Worm (Caenorhabditis elegans) whole organism, L2 larva: ENCODE measurements around the gene lgc-8.

Experiments used
- C34F6.9 ChIP-seq: fragments of 150-350 bp; optimal IDR thresholded peaks from 2 replicates; lab custom pipeline; 2014; ENCODE audit warnings: missing biosample characterization, missing genetic modification characterization
- F13H6.1 ChIP-seq: sonication (generic microtip); optimal IDR thresholded peaks from 2 replicates; lab custom pipeline; 2016; ENCODE audit warnings: missing genetic modification characterization, missing compliant biosample characterization
- R02D3.7 ChIP-seq: fragments of 150-350 bp; optimal IDR thresholded peaks from 2 replicates; lab custom pipeline; 2014; ENCODE audit warnings: missing biosample characterization, missing genetic modification characterization
- alr-1 ChIP-seq: fragments of 150-350 bp; optimal IDR thresholded peaks from 2 replicates; lab custom pipeline; 2014; ENCODE audit warnings: missing biosample characterization, missing genetic modification characterization
- aly-2 ChIP-seq: fragments of 150-350 bp; optimal IDR thresholded peaks from 2 replicates; lab custom pipeline; 2014; ENCODE audit warnings: missing biosample characterization, missing genetic modification characterization
- blmp-1 ChIP-seq: sonication (generic microtip); optimal IDR thresholded peaks from 2 replicates; lab custom pipeline; 2017; ENCODE audit warnings: missing genetic modification characterization, mild to moderate bottlenecking, missing compliant biosample characterization, antibody characterized with exemption, moderate library complexity; ENCODE audit not compliant: insufficient read depth
- ceh-16 ChIP-seq: fragments of 150-350 bp; optimal IDR thresholded peaks from 2 replicates; lab custom pipeline; 2014; ENCODE audit warnings: missing biosample characterization, missing genetic modification characterization
- dmd-4 ChIP-seq: sonication (generic microtip); optimal IDR thresholded peaks from 2 replicates; lab custom pipeline; 2017; ENCODE audit warnings: missing biosample characterization, missing genetic modification characterization
- egl-27 ChIP-seq: sonication (generic microtip); optimal IDR thresholded peaks from 3 replicates; lab custom pipeline; 2017; ENCODE audit warnings: missing biosample characterization, missing genetic modification reagents, missing genetic modification characterization
- elt-1 ChIP-seq: fragments of 150-350 bp; optimal IDR thresholded peaks from 2 replicates; lab custom pipeline; 2014; ENCODE audit warnings: missing biosample characterization, missing genetic modification characterization
- elt-3 ChIP-seq: sonication (generic microtip); optimal IDR thresholded peaks from 2 replicates; lab custom pipeline; 2017; ENCODE audit warnings: missing biosample characterization, missing genetic modification characterization
- fos-1 ChIP-seq: fragments of 150-350 bp; optimal IDR thresholded peaks from 2 replicates; lab custom pipeline; 2014; ENCODE audit warnings: missing biosample characterization, missing genetic modification characterization
- gmeb-1 ChIP-seq: fragments of 150-350 bp; optimal IDR thresholded peaks from 2 replicates; lab custom pipeline; 2014; ENCODE audit warnings: missing biosample characterization, missing genetic modification characterization
- lin-11 ChIP-seq: fragments of 150-350 bp; sonication (generic microtip); optimal IDR thresholded peaks from 2 replicates; lab custom pipeline; 2014; ENCODE audit warnings: missing biosample characterization, missing genetic modification characterization, inconsistent platforms, mixed read lengths
- lin-13 ChIP-seq: fragments of 150-350 bp; optimal IDR thresholded peaks from 2 replicates; lab custom pipeline; 2014; ENCODE audit warnings: missing biosample characterization, missing genetic modification reagents, missing genetic modification characterization
- lin-39 ChIP-seq: fragments of 150-350 bp; optimal IDR thresholded peaks from 2 replicates; lab custom pipeline; 2014; ENCODE audit warnings: missing biosample characterization, missing genetic modification reagents, missing genetic modification characterization
- mab-5 ChIP-seq: fragments of 150-350 bp; optimal IDR thresholded peaks from 2 replicates; lab custom pipeline; 2014; ENCODE audit warnings: missing biosample characterization, missing genetic modification characterization
- nhr-10 ChIP-seq: sonication (generic microtip); optimal IDR thresholded peaks from 2 replicates; lab custom pipeline; 2017; ENCODE audit warnings: missing biosample characterization, missing genetic modification characterization
- nhr-11 ChIP-seq: fragments of 150-350 bp; optimal IDR thresholded peaks from 2 replicates; lab custom pipeline; 2014; ENCODE audit warnings: missing biosample characterization, missing genetic modification characterization
- nhr-12 ChIP-seq: fragments of 150-350 bp; optimal IDR thresholded peaks from 2 replicates; lab custom pipeline; 2014; ENCODE audit warnings: missing biosample characterization, missing genetic modification characterization
- nhr-129 ChIP-seq: fragments of 150-350 bp; optimal IDR thresholded peaks from 2 replicates; lab custom pipeline; 2014; ENCODE audit warnings: missing biosample characterization, missing genetic modification characterization
- nhr-23 ChIP-seq: fragments of 150-350 bp; optimal IDR thresholded peaks from 2 replicates; lab custom pipeline; 2014; ENCODE audit warnings: missing biosample characterization, missing genetic modification reagents, missing genetic modification characterization
- nhr-6 ChIP-seq: fragments of 150-350 bp; optimal IDR thresholded peaks from 2 replicates; lab custom pipeline; 2014; ENCODE audit warnings: missing biosample characterization, missing genetic modification characterization
- nhr-77 ChIP-seq: fragments of 150-350 bp; optimal IDR thresholded peaks from 2 replicates; lab custom pipeline; 2014; ENCODE audit warnings: missing biosample characterization, missing genetic modification characterization
- peb-1 ChIP-seq: fragments of 150-350 bp; optimal IDR thresholded peaks from 2 replicates; lab custom pipeline; 2014; ENCODE audit warnings: missing biosample characterization, missing genetic modification characterization
- sem-4 ChIP-seq: fragments of 150-350 bp; optimal IDR thresholded peaks from 2 replicates; lab custom pipeline; 2014; ENCODE audit warnings: missing biosample characterization, missing genetic modification reagents, missing genetic modification characterization
- skn-1 ChIP-seq: sonication (generic microtip); optimal IDR thresholded peaks from 2 replicates; lab custom pipeline; 2017; ENCODE audit warnings: missing biosample characterization, missing genetic modification characterization
- sma-3 ChIP-seq: sonication (generic microtip); optimal IDR thresholded peaks from 2 replicates; lab custom pipeline; 2016; ENCODE audit warnings: missing genetic modification reagents, missing genetic modification characterization, missing compliant biosample characterization
- sma-9 ChIP-seq, 2 experiments: fragments of 150-350 bp in 1 of 2; sonication (generic microtip) in 1 of 2; optimal IDR thresholded peaks; 2 replicates each; lab custom pipeline; 2014 to 2016; ENCODE audit warnings: missing genetic modification characterization in 2 of 2, mild to moderate bottlenecking in 1 of 2, missing biosample characterization in 1 of 2, missing compliant biosample characterization in 1 of 2, missing genetic modification reagents in 1 of 2, moderate library complexity in 1 of 2
- snpc-4 ChIP-seq: fragments of 150-350 bp; optimal IDR thresholded peaks from 2 replicates; lab custom pipeline; 2014; ENCODE audit warnings: missing biosample characterization, missing genetic modification characterization
- unc-39 ChIP-seq: fragments of 150-350 bp; optimal IDR thresholded peaks from 2 replicates; lab custom pipeline; 2014; ENCODE audit warnings: missing biosample characterization, missing genetic modification characterization
- unc-55 ChIP-seq: fragments of 150-350 bp; sonication (generic microtip); optimal IDR thresholded peaks from 3 replicates; lab custom pipeline; 2014; ENCODE audit warnings: missing biosample characterization, missing genetic modification reagents, missing genetic modification characterization
- unc-62 ChIP-seq: fragments of 150-350 bp; optimal IDR thresholded peaks from 2 replicates; lab custom pipeline; 2014; ENCODE audit warnings: missing biosample characterization, missing genetic modification reagents, missing genetic modification characterization
- zag-1 ChIP-seq: fragments of 150-350 bp; optimal IDR thresholded peaks from 2 replicates; lab custom pipeline; 2014; ENCODE audit warnings: missing biosample characterization, missing genetic modification characterization
- ztf-1 ChIP-seq: fragments of 200-800 bp; sonication (Bioruptor generic); conservative IDR thresholded peaks from 2 replicates; pipeline ENCODE4 v1.3.6; 2022; ENCODE audit warnings: missing genetic modification characterization, missing compliant biosample characterization
- ztf-11 ChIP-seq: sonication (generic microtip); optimal IDR thresholded peaks from 2 replicates; lab custom pipeline; 2017; ENCODE audit warnings: missing biosample characterization, missing genetic modification characterization
- ztf-4 ChIP-seq: fragments of 150-350 bp; optimal IDR thresholded peaks from 2 replicates; lab custom pipeline; 2014; ENCODE audit warnings: missing biosample characterization, missing genetic modification characterization

The lgc-8 gene

ce11 chrIV:14687716-14688115 lies 27.9 kb upstream of the lgc-8 start:
- TF ChIP-seq R02D3.7: no peak
- no peak for TF ChIP-seq fos-1 (tag; lab: Kevin White, UChicago)
- no peak for TF ChIP-seq lin-39 (tag; lab: Kevin White, UChicago)
- TF ChIP-seq nhr-10 (tag; lab: Kevin White, UChicago): no peak
- TF ChIP-seq blmp-1: no peak
- no peak for TF ChIP-seq lin-11 (tag; lab: Kevin White, UChicago)

- TF ChIP-seq ztf-11: no peak
- no peak for TF ChIP-seq elt-1
- no peak for TF ChIP-seq snpc-4 (tag; lab: Kevin White, UChicago)
- TF ChIP-seq gmeb-1 (tag; lab: Kevin White, UChicago): no peak
- no peak for TF ChIP-seq alr-1 (tag; lab: Kevin White, UChicago)
- TF ChIP-seq ztf-4 (tag; lab: Kevin White, UChicago): no peak
- TF ChIP-seq egl-27 (tag; lab: Kevin White, UChicago): no peak
- TF ChIP-seq sma-9 (GFP tag; optimal IDR thresholded peaks at IDR 0.05; lab: Kevin White, UChicago): no peak
- TF ChIP-seq sma-9 (tag; optimal IDR thresholded peaks at IDR 0.05; lab: Kevin White, UChicago): no peak
- TF ChIP-seq nhr-77 (tag; lab: Kevin White, UChicago): no peak
- TF ChIP-seq skn-1 (tag; lab: Kevin White, UChicago): no peak
- TF ChIP-seq lin-39 (tag; lab: Kevin White, UChicago): no peak
- TF ChIP-seq nhr-12: no peak
- TF ChIP-seq nhr-129 (tag; lab: Kevin White, UChicago): no peak
- no peak for TF ChIP-seq peb-1 (tag; lab: Kevin White, UChicago)
These were observed 15.8 kb upstream of the lgc-8 start, which contains the start of gene haf-8 for ce11 chrIV:14699840-14700239. Gene haf-8 (minus strand): TSS chrIV:14699940.

- TF ChIP-seq fos-1 (tag; lab: Kevin White, UChicago) (no peak), snpc-4 (tag; lab: Kevin White, UChicago) (no peak), zag-1 (tag; lab: Kevin White, UChicago) (no peak), egl-27 (tag; lab: Kevin White, UChicago) (no peak), F13H6.1 (tag; lab: Kevin White, UChicago) (no peak), unc-55 (GFP tag; lab: Kevin White, UChicago) (no peak), unc-62 (GFP tag; lab: Kevin White, UChicago) (no peak), nhr-10 (tag; lab: Kevin White, UChicago) (no peak), nhr-23 (tag; lab: Kevin White, UChicago) (no peak), elt-1 (no peak)
These were observed 11.4 kb upstream of the lgc-8 start, which contains the start of gene Y57G11C.40 for ce11 chrIV:14704155-14704554. Gene Y57G11C.40 (minus strand): TSS chrIV:14704255.

ce11 chrIV:14704952-14705351 lies 10.6 kb upstream of the lgc-8 start:
- no peak for TF ChIP-seq sma-9 (GFP tag; optimal IDR thresholded peaks at IDR 0.05; lab: Kevin White, UChicago)
- no peak for TF ChIP-seq sma-9 (tag; optimal IDR thresholded peaks at IDR 0.05; lab: Kevin White, UChicago)

- no peak for TF ChIP-seq peb-1 (tag; lab: Kevin White, UChicago)
- no peak for TF ChIP-seq lin-11 (tag; lab: Kevin White, UChicago)
- TF ChIP-seq unc-39 (tag; lab: Kevin White, UChicago): no peak
- TF ChIP-seq sma-3 (GFP tag; lab: Kevin White, UChicago): no peak
- no peak for TF ChIP-seq R02D3.7
- no peak for TF ChIP-seq zag-1 (tag; lab: Kevin White, UChicago)
- TF ChIP-seq alr-1 (tag; lab: Kevin White, UChicago): no peak
- TF ChIP-seq elt-3 (tag; lab: Kevin White, UChicago): no peak
- no peak for TF ChIP-seq nhr-11 (tag; lab: Kevin White, UChicago)
- no peak for TF ChIP-seq ztf-1 (GFP tag; lab: Robert Waterston, UW)
- no peak for TF ChIP-seq sem-4 (tag; lab: Kevin White, UChicago)
These were observed 9.3 kb upstream of the lgc-8 start, which contains the start of gene Y57G11C.41 for ce11 chrIV:14706302-14706701. Gene Y57G11C.41 (minus strand): TSS chrIV:14706402.

ce11 chrIV:14709286-14709685 lies 6.3 kb upstream of the lgc-8 start, which contains the start of gene lgc-7:
Gene lgc-7 (plus strand): TSS chrIV:14709586.
- TF ChIP-seq aly-2 (no peak), gmeb-1 (tag; lab: Kevin White, UChicago) (no peak), R02D3.7 (no peak), dmd-4 (tag; lab: Kevin White, UChicago) (no peak), ztf-11 (no peak), mab-5 (no peak), nhr-129 (tag; lab: Kevin White, UChicago) (no peak), nhr-77 (tag; lab: Kevin White, UChicago) (no peak), nhr-6 (tag; lab: Kevin White, UChicago) (no peak), nhr-23 (tag; lab: Kevin White, UChicago) (no peak), sem-4 (tag; lab: Kevin White, UChicago) (no peak), lin-13 (GFP tag; lab: Kevin White, UChicago) (no peak), unc-62 (GFP tag; lab: Kevin White, UChicago) (no peak), elt-3 (tag; lab: Kevin White, UChicago) (no peak), C34F6.9 (tag; lab: Kevin White, UChicago) (no peak), unc-39 (tag; lab: Kevin White, UChicago) (no peak), ceh-16 (tag; lab: Kevin White, UChicago) (no peak), elt-1 (no peak), fos-1 (tag; lab: Kevin White, UChicago) (no peak)
